Worm (Caenorhabditis elegans) whole organism, L3 larva: ENCODE results near the gene mab-7.

Experiments
- lin-39 ChIP-seq: fragments of 150-350 bp; optimal IDR thresholded peaks from 2 replicates; lab custom pipeline; 2018; ENCODE audit warnings: missing biosample characterization, missing genetic modification reagents, missing genetic modification characterization
- nhr-76 ChIP-seq: fragments of 150-350 bp; sonication (generic microtip); optimal IDR thresholded peaks from 5 replicates; lab custom pipeline; 2014; ENCODE audit warnings: missing biosample characterization, missing genetic modification characterization
- pqm-1 ChIP-seq: fragments of 150-350 bp; optimal IDR thresholded peaks from 2 replicates; lab custom pipeline; 2017; ENCODE audit warnings: missing biosample characterization, missing genetic modification characterization, inconsistent platforms
- snpc-4 ChIP-seq: fragments of 150-350 bp; optimal IDR thresholded peaks from 2 replicates; lab custom pipeline; 2014; ENCODE audit warnings: missing biosample characterization, missing genetic modification characterization
- zag-1 ChIP-seq: fragments of 150-350 bp; optimal IDR thresholded peaks from 2 replicates; lab custom pipeline; 2014; ENCODE audit warnings: missing biosample characterization, missing genetic modification characterization

DNA sequence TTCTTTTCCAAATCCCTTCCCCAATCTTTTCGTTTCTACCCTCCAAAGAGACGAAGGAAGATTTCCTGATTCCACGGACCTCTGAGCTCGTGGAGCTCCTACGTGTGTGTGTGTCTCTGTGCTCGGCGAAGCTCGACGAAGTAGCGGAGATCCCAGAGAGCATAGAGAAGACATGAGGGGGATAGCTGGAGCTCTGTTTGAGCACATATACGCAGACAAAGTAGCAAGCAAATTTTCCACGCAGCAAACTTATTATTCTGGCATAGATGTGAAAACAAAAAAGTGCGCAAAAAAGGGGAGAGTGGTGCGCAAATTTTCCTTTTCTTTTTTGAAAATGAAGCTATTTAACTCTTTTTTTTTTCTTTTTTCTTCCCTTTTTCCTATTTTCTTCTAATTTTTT is 35.0 kb upstream of the mab-7 start:
- TF ChIP-seq zag-1 (tag; lab: Kevin White, UChicago), result no peak
- peak; percentile 36 for TF ChIP-seq lin-39
- no peak for TF ChIP-seq pqm-1 (tag; lab: Kevin White, UChicago)
- no peak for TF ChIP-seq snpc-4 (tag; lab: Kevin White, UChicago)
- TF ChIP-seq nhr-76 (tag; lab: Kevin White, UChicago), result no peak
